Fruit fly (Drosophila melanogaster) Kc167 (cell line): ENCODE measurements around the gene djl.

Experiments used
- Sin3A ChIP-seq: fragments of >200 bp; optimal IDR thresholded peaks from 2 replicates; lab custom pipeline; 2018; ENCODE audit warnings: missing external identifiers
- h ChIP-seq: fragments of >200 bp; optimal IDR thresholded peaks from 3 replicates; lab custom pipeline; 2018; ENCODE audit warnings: missing external identifiers
- psq ChIP-seq: fragments of >200 bp; optimal IDR thresholded peaks from 2 replicates; lab custom pipeline; 2017; ENCODE audit warnings: missing external identifiers

dm6 chr3R:7079718-7080117, 19.2 kb downstream of the djl start:
- TF ChIP-seq h (lab: Kevin White, UChicago) (no peak), Sin3A (lab: Kevin White, UChicago) (no peak), psq (lab: Kevin White, UChicago) (no peak)
